Worm (Caenorhabditis elegans) whole organism, mixed stage, embryonic: ENCODE results near the gene ugt-67.

ENCODE experiments used
- M03D4.4 ChIP-seq: sonication (generic microtip); optimal IDR thresholded peaks from 2 replicates; lab custom pipeline; 2017; ENCODE audit warnings: mild to moderate bottlenecking, missing genetic modification characterization, missing compliant biosample characterization
- ces-1 ChIP-seq: fragments of 150-350 bp; optimal IDR thresholded peaks from 2 replicates; lab custom pipeline; 2014; ENCODE audit warnings: missing biosample characterization, missing genetic modification reagents, missing genetic modification characterization
- drap-1 ChIP-seq: fragments of 200-800 bp; sonication (Bioruptor generic); optimal IDR thresholded peaks from 3 replicates; lab custom pipeline; 2018; ENCODE audit warnings: mild to moderate bottlenecking, missing genetic modification characterization, missing compliant biosample characterization
- mep-1 ChIP-seq: fragments of 150-350 bp; optimal IDR thresholded peaks from 2 replicates; lab custom pipeline; 2017; ENCODE audit warnings: missing biosample characterization, missing genetic modification reagents, missing genetic modification characterization, inconsistent platforms
- unc-39 ChIP-seq: fragments of 150-350 bp; optimal IDR thresholded peaks from 2 replicates; lab custom pipeline; 2014; ENCODE audit warnings: missing biosample characterization, missing genetic modification characterization

ce11 chrV:4920690-4921152 lies 19.5 kb downstream of the ugt-67 start, which contains the start of the genes C02E7.8 and srh-23:
- TF ChIP-seq M03D4.4 (tag; lab: Kevin White, UChicago) (no peak), mep-1 (no peak), drap-1 (GFP tag; lab: Kevin White, UChicago) (no peak), ces-1 (GFP tag; lab: Kevin White, UChicago) (no peak), unc-39 (no peak)
